Worm (Caenorhabditis elegans): Measurements from ENCODE around the gene F49C5.7.
A peak's percentile ranks its signal among the peaks of the same experiment; 100 is the strongest.
"Not testable (repeated sequence)": the region's sequence is repeated elsewhere in the genome, so short reads cannot be mapped to it uniquely, and the experiment has no call there.

F49C5.7 gene

ce11 chrII:12541670-12542080, 24.3 kb upstream of the F49C5.7 start (continued):
- TF ChIP-seq chd-7 (tag; optimal IDR thresholded peaks at IDR 0.05) (peak; percentile 77), F33H1.4 (GFP tag; IDR thresholded peaks at IDR 0.05) (peak; percentile 24), nhr-90 (tag; optimal IDR thresholded peaks at IDR 0.05) (peak; percentile 88), snpc-1.3 (tag; optimal IDR thresholded peaks at IDR 0.05; ENCODE audit: insufficient read depth) (peak; percentile 49), madf-6 (GFP tag; IDR thresholded peaks at IDR 0.05) (peak; percentile 63), hsf-1 (GFP tag; IDR thresholded peaks at IDR 0.05) (0 out of 2 replicates have a peak, but pooled peaks have one; percentile 14), attf-5 (GFP tag; optimal IDR thresholded peaks at IDR 0.05) (peak; percentile 48), ceh-40 (GFP tag; IDR thresholded peaks at IDR 0.05) (0 out of 2 replicates have a peak, but pooled peaks have one; percentile 40), ztf-28 (GFP tag; IDR thresholded peaks at IDR 0.05) (0 out of 2 replicates have a peak, but pooled peaks have one; percentile 42), rcor-1 (GFP tag; IDR thresholded peaks at IDR 0.05) (peak; percentile 17; the same call in 1 of the 2 replicates), Y53G8AR.9 (GFP tag; conservative IDR thresholded peaks at IDR 0.05) (0 out of 2 replicates have a peak, but pooled peaks have one; percentile 55), atf-7 (tag; optimal IDR thresholded peaks at IDR 0.05) (peak; percentile 66), B0019.2 (GFP tag; conservative IDR thresholded peaks at IDR 0.05) (0 out of 2 replicates have a peak, but pooled peaks have one; percentile 26), ekl-4 (GFP tag; IDR thresholded peaks at IDR 0.05) (peak; percentile 17; the same call in 1 of the 2 replicates), pbrm-1 (GFP tag; IDR thresholded peaks at IDR 0.05) (peak; percentile 49; the same call in 1 of the 2 replicates), attf-6 (GFP tag; IDR thresholded peaks at IDR 0.05) (0 out of 2 replicates have a peak, but pooled peaks have one; percentile 54), B0336.3 (GFP tag; IDR thresholded peaks at IDR 0.05) (peak; percentile 73), Y67H2A.10 (GFP tag; conservative IDR thresholded peaks at IDR 0.05) (0 out of 2 replicates have a peak, but pooled peaks have one; percentile 10), hrde-1 (tag; optimal IDR thresholded peaks at IDR 0.05; ENCODE audit: borderline replicate concordance) (peak; percentile 64), B0261.1 (tag; optimal IDR thresholded peaks at IDR 0.05) (peak; percentile 94), nhr-80 (tag; optimal IDR thresholded peaks at IDR 0.05) (peak; percentile 52), mes-4 (tag; optimal IDR thresholded peaks at IDR 0.05) (peak; percentile 55), Y79H2A.3 (GFP tag; conservative IDR thresholded peaks at IDR 0.05) (0 out of 2 replicates have a peak, but pooled peaks have one; percentile 53), lsy-27 (tag; optimal IDR thresholded peaks at IDR 0.05; ENCODE audit: borderline replicate concordance, insufficient read depth) (peak; percentile 32), lsl-1 (GFP tag; optimal IDR thresholded peaks at IDR 0.05) (peak; percentile 48), die-1 (tag; optimal IDR thresholded peaks at IDR 0.05) (peak; percentile 84), snpc-1.1 (tag; optimal IDR thresholded peaks at IDR 0.05; ENCODE audit: insufficient read depth) (peak; percentile 76), Y56A3A.18 (GFP tag; IDR thresholded peaks at IDR 0.05) (0 out of 2 replicates have a peak, but pooled peaks have one; percentile 81), hmg-1.2 (GFP tag; IDR thresholded peaks at IDR 0.05) (peak; percentile 62; the same call in 1 of the 2 replicates), snpc-4 (GFP tag; optimal IDR thresholded peaks at IDR 0.05) (peak; percentile 75), snpc-4 (tag; optimal IDR thresholded peaks at IDR 0.05) (peak in 3 of 4 experiments; percentile 44 to 72 (median 70)), ama-1 (GFP tag; optimal IDR thresholded peaks at IDR 0.05) (peak; percentile 48 to 59), ztf-18 (tag; optimal IDR thresholded peaks at IDR 0.05) (peak; percentile 65), rec-8 (tag; optimal IDR thresholded peaks at IDR 0.05) (peak; percentile 3 to 62), egl-44 (GFP tag; IDR thresholded peaks at IDR 0.05) (0 out of 2 replicates have a peak, but pooled peaks have one; percentile 64), lin-26 (GFP tag; IDR thresholded peaks at IDR 0.05) (peak; percentile 90), K11D2.4 (GFP tag; IDR thresholded peaks at IDR 0.05) (0 out of 2 replicates have a peak, but pooled peaks have one; percentile 11), B0035.1 (tag; optimal IDR thresholded peaks at IDR 0.05) (peak; percentile 51), T26A5.8 (tag; optimal IDR thresholded peaks at IDR 0.05) (peak; percentile 30), ztf-26 (tag; optimal IDR thresholded peaks at IDR 0.05) (peak; percentile 40), xnd-1 (tag; optimal IDR thresholded peaks at IDR 0.05) (peak; percentile 3), athp-1 (tag; optimal IDR thresholded peaks at IDR 0.05) (peak; percentile 27), tbp1 (GFP tag; optimal IDR thresholded peaks at IDR 0.05) (peak; percentile 91)
- TF ChIP-seq ama-1 (optimal IDR thresholded peaks at IDR 0.05) = not testable (repeated sequence)

All from whole organism, young adult.